Fruit fly (Drosophila melanogaster): Measurements from ENCODE around the gene Dip-B.

DNA sequence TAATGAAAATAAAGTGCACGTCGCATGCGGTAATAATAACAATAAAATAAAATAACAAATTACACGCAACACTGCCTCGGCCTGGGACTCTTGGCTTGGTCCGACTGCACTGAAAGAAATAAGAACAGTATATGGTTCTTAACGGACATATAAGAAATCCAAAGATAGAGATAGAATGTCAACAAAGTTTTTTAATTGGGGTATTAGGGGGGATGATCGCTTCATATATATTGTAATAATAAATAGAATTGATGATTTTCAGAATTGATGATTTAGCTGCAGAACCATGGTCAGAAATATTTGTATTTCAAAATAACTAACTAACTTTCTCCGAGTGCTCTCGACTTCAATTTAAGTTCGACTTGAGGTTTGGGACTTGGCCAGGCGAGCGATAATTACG is 14.0 kb downstream of the Dip-B start:
- no peak for TF ChIP-seq ttk (optimal IDR thresholded peaks at IDR 0.05)
- TF ChIP-seq Myc (optimal IDR thresholded peaks at IDR 0.05): no peak
- TF ChIP-seq h (optimal IDR thresholded peaks at IDR 0.05): no peak
- no peak for TF ChIP-seq Sin3A (optimal IDR thresholded peaks at IDR 0.05)

All from Kc167 (cell line).